Worm (Caenorhabditis elegans) whole organism, L1 larva: ENCODE measurements around the gene hsb-1.

Experiments
- C04F5.9 ChIP-seq: sonication (generic microtip); optimal IDR thresholded peaks from 2 replicates; lab custom pipeline; 2016; ENCODE audit warnings: missing genetic modification characterization, missing compliant biosample characterization
- C34B4.2 ChIP-seq: sonication (generic microtip); optimal IDR thresholded peaks from 2 replicates; lab custom pipeline; 2017; ENCODE audit warnings: mild to moderate bottlenecking, missing genetic modification characterization, missing compliant biosample characterization
- aha-1 ChIP-seq: fragments of 150-350 bp; optimal IDR thresholded peaks from 2 replicates; lab custom pipeline; 2014; ENCODE audit warnings: missing biosample characterization, missing genetic modification characterization
- ama-1 ChIP-seq: fragments of 150-350 bp; optimal IDR thresholded peaks from 2 replicates; lab custom pipeline; 2014
- blmp-1 ChIP-seq: fragments of 150-350 bp; optimal IDR thresholded peaks from 2 replicates; lab custom pipeline; 2014; ENCODE audit warnings: missing biosample characterization, missing genetic modification characterization
- ceh-63 ChIP-seq: fragments of 200-800 bp; sonication (Bioruptor generic); optimal IDR thresholded peaks from 2 replicates; lab custom pipeline; 2018; ENCODE audit warnings: mild to moderate bottlenecking, missing genetic modification characterization, missing compliant biosample characterization
- ceh-8 ChIP-seq: fragments of 200-800 bp; sonication (Bioruptor generic); optimal IDR thresholded peaks from 2 replicates; lab custom pipeline; 2018; ENCODE audit warnings: mild to moderate bottlenecking, missing genetic modification characterization, moderate library complexity, missing compliant biosample characterization
- dpl-1 ChIP-seq, 3 experiments: fragments of 150-350 bp in 2 of 3; sonication (generic microtip) in 1 of 3; optimal IDR thresholded peaks; 2 replicates each; lab custom pipeline; 2014 to 2017; ENCODE audit warnings: missing biosample characterization in 3 of 3, missing genetic modification characterization in 3 of 3, missing genetic modification reagents in 3 of 3
- dsc-1 ChIP-seq: sonication (generic microtip); optimal IDR thresholded peaks from 2 replicates; lab custom pipeline; 2016; ENCODE audit warnings: mild to moderate bottlenecking, missing genetic modification characterization, missing compliant biosample characterization
- elt-2 ChIP-seq: sonication (generic microtip); optimal IDR thresholded peaks from 2 replicates; lab custom pipeline; 2016; ENCODE audit warnings: missing genetic modification characterization, mild to moderate bottlenecking, inconsistent platforms, missing compliant biosample characterization, missing genetic modification reagents
- elt-3 ChIP-seq, 6 experiments: fragments of 150-350 bp in 1 of 6; sonication (generic microtip); optimal IDR thresholded peaks; 2 replicates each; lab custom pipeline; 2017 to 2018; ENCODE audit warnings: missing biosample characterization in 6 of 6, missing genetic modification characterization in 6 of 6, inconsistent platforms in 1 of 6
- fkh-10 ChIP-seq: sonication (generic microtip); optimal IDR thresholded peaks from 2 replicates; lab custom pipeline; 2017; ENCODE audit warnings: missing biosample characterization, missing genetic modification reagents, missing genetic modification characterization
- fkh-4 ChIP-seq: sonication (generic microtip); optimal IDR thresholded peaks from 2 replicates; lab custom pipeline; 2016; ENCODE audit warnings: missing compliant biosample characterization, missing genetic modification characterization, borderline replicate concordance
- fkh-8 ChIP-seq: sonication (generic microtip); optimal IDR thresholded peaks from 2 replicates; lab custom pipeline; 2016; ENCODE audit warnings: mild to moderate bottlenecking, missing genetic modification characterization, missing compliant biosample characterization
- grh-1 ChIP-seq: fragments of 200-800 bp; sonication (Bioruptor generic); IDR thresholded peaks from 2 replicates; pipeline ENCODE4 v1.3.6; 2022; ENCODE audit warnings: missing genetic modification reagents, missing genetic modification characterization, missing compliant biosample characterization
- hlh-4 ChIP-seq: sonication (generic microtip); optimal IDR thresholded peaks from 2 replicates; lab custom pipeline; 2016; ENCODE audit warnings: mild to moderate bottlenecking, missing genetic modification characterization, missing compliant biosample characterization
- isw-1 ChIP-seq: fragments of 200-800 bp; sonication (Bioruptor generic); IDR thresholded peaks from 2 replicates; pipeline ENCODE4 v1.3.6; 2022; ENCODE audit warnings: missing genetic modification characterization, missing compliant biosample characterization
- jun-1 ChIP-seq: fragments of 150-350 bp; optimal IDR thresholded peaks from 2 replicates; lab custom pipeline; 2014; ENCODE audit warnings: missing biosample characterization, missing genetic modification reagents, missing genetic modification characterization
- lin-35 ChIP-seq, 2 experiments: fragments of 150-350 bp; optimal IDR thresholded peaks; 2 replicates each; lab custom pipeline; 2014; ENCODE audit warnings: missing biosample characterization in 2 of 2, missing genetic modification characterization in 2 of 2, missing genetic modification reagents in 2 of 2
- lin-39 ChIP-seq: fragments of 150-350 bp; optimal IDR thresholded peaks from 2 replicates; lab custom pipeline; 2014; ENCODE audit warnings: missing biosample characterization, missing genetic modification reagents, missing genetic modification characterization
- mab-9 ChIP-seq: fragments of 200-800 bp; sonication (Bioruptor generic); IDR thresholded peaks from 2 replicates; pipeline ENCODE4 v1.3.6; 2022; ENCODE audit warnings: missing genetic modification reagents, missing genetic modification characterization, missing compliant biosample characterization
- mdl-1 ChIP-seq, 2 experiments: fragments of 150-350 bp; optimal IDR thresholded peaks; 2 replicates each; lab custom pipeline; 2014 to 2017; ENCODE audit warnings: missing biosample characterization in 2 of 2, missing genetic modification characterization in 2 of 2, inconsistent platforms in 1 of 2
- mef-2 ChIP-seq: fragments of 150-350 bp; optimal IDR thresholded peaks from 2 replicates; lab custom pipeline; 2014; ENCODE audit warnings: missing biosample characterization, missing genetic modification characterization
- nhr-11 ChIP-seq: fragments of 150-350 bp; optimal IDR thresholded peaks from 2 replicates; lab custom pipeline; 2014; ENCODE audit warnings: missing biosample characterization, missing genetic modification characterization
- nhr-12 ChIP-seq: sonication (generic microtip); optimal IDR thresholded peaks from 2 replicates; lab custom pipeline; 2017; ENCODE audit warnings: missing biosample characterization, missing genetic modification characterization
- nhr-19 ChIP-seq: fragments of 200-800 bp; sonication (Bioruptor generic); conservative IDR thresholded peaks from 2 replicates; pipeline ENCODE4 v1.3.6; 2022; ENCODE audit warnings: missing genetic modification characterization, missing compliant biosample characterization
- nhr-20 ChIP-seq: sonication (generic microtip); optimal IDR thresholded peaks from 2 replicates; lab custom pipeline; 2016; ENCODE audit warnings: mild to moderate bottlenecking, missing genetic modification characterization, missing compliant biosample characterization
- nhr-237 ChIP-seq: fragments of 150-350 bp; optimal IDR thresholded peaks from 2 replicates; lab custom pipeline; 2014; ENCODE audit warnings: missing biosample characterization, missing genetic modification characterization
- nhr-28 ChIP-seq: fragments of 150-350 bp; optimal IDR thresholded peaks from 2 replicates; lab custom pipeline; 2014; ENCODE audit warnings: missing biosample characterization, missing genetic modification characterization
- nhr-71 ChIP-seq: sonication (generic microtip); optimal IDR thresholded peaks from 2 replicates; lab custom pipeline; 2016; ENCODE audit warnings: mild to moderate bottlenecking, missing genetic modification characterization, moderate library complexity, missing compliant biosample characterization
- nhr-76 ChIP-seq: sonication (generic microtip); optimal IDR thresholded peaks from 2 replicates; lab custom pipeline; 2017; ENCODE audit warnings: missing biosample characterization, missing genetic modification characterization
- nhr-77 ChIP-seq: fragments of 150-350 bp; optimal IDR thresholded peaks from 2 replicates; lab custom pipeline; 2014; ENCODE audit warnings: missing biosample characterization, missing genetic modification characterization
- nhr-84 ChIP-seq: sonication (generic microtip); optimal IDR thresholded peaks from 2 replicates; lab custom pipeline; 2017; ENCODE audit warnings: missing biosample characterization, missing genetic modification characterization
- pag-3 ChIP-seq: sonication (generic microtip); optimal IDR thresholded peaks from 2 replicates; lab custom pipeline; 2017; ENCODE audit warnings: missing genetic modification characterization, mild to moderate bottlenecking, missing compliant biosample characterization, antibody characterized with exemption, borderline replicate concordance; ENCODE audit not compliant: insufficient read depth
- pax-3 ChIP-seq: fragments of 200-800 bp; sonication (Bioruptor generic); optimal IDR thresholded peaks from 2 replicates; lab custom pipeline; 2018; ENCODE audit warnings: mild to moderate bottlenecking, missing genetic modification characterization, moderate library complexity, missing compliant biosample characterization
- rnt-1 ChIP-seq: sonication (generic microtip); optimal IDR thresholded peaks from 2 replicates; lab custom pipeline; 2016; ENCODE audit warnings: mild to moderate bottlenecking, missing genetic modification characterization, moderate library complexity, missing compliant biosample characterization
- skn-1 ChIP-seq: fragments of 150-350 bp; optimal IDR thresholded peaks from 2 replicates; lab custom pipeline; 2014; ENCODE audit warnings: missing biosample characterization, missing genetic modification characterization
- snu-23 ChIP-seq: sonication (generic microtip); optimal IDR thresholded peaks from 2 replicates; lab custom pipeline; 2016; ENCODE audit warnings: missing genetic modification characterization, missing compliant biosample characterization
- sox-4 ChIP-seq: sonication (generic microtip); optimal IDR thresholded peaks from 2 replicates; lab custom pipeline; 2016; ENCODE audit warnings: missing genetic modification characterization, missing compliant biosample characterization
- sptf-1 ChIP-seq: fragments of 150-350 bp; optimal IDR thresholded peaks from 2 replicates; lab custom pipeline; 2014; ENCODE audit warnings: missing biosample characterization, missing genetic modification characterization
- tlp-1 ChIP-seq: fragments of 150-350 bp; optimal IDR thresholded peaks from 2 replicates; lab custom pipeline; 2014; ENCODE audit warnings: missing biosample characterization, missing genetic modification characterization
- unc-62 ChIP-seq: fragments of 150-350 bp; optimal IDR thresholded peaks from 2 replicates; lab custom pipeline; 2014; ENCODE audit warnings: missing biosample characterization, missing genetic modification reagents, missing genetic modification characterization
- vab-15 ChIP-seq: sonication (generic microtip); optimal IDR thresholded peaks from 2 replicates; lab custom pipeline; 2017; ENCODE audit warnings: missing genotype, mild to moderate bottlenecking, missing genetic modification characterization, missing compliant biosample characterization
- zag-1 ChIP-seq: fragments of 150-350 bp; optimal IDR thresholded peaks from 2 replicates; lab custom pipeline; 2014; ENCODE audit warnings: missing biosample characterization, missing genetic modification characterization
- ztf-11 ChIP-seq, 2 experiments: sonication (generic microtip); optimal IDR thresholded peaks; 2 replicates each; lab custom pipeline; 2016 to 2017; ENCODE audit warnings: missing genetic modification characterization in 2 of 2, missing biosample characterization in 1 of 2, missing compliant biosample characterization in 1 of 2
- ztf-4 ChIP-seq: fragments of 150-350 bp; optimal IDR thresholded peaks from 2 replicates; lab custom pipeline; 2014; ENCODE audit warnings: missing biosample characterization, missing genetic modification characterization

Gene hsb-1

ce11 chrIV:12527217-12527616, 39.8 kb downstream of the hsb-1 start, which contains the start of gene F53B2.8 (continued):
- TF ChIP-seq fkh-8 (tag; lab: Kevin White, UChicago) (no peak), nhr-76 (no peak), nhr-11 (tag; lab: Kevin White, UChicago) (no peak), aha-1 (tag; lab: Kevin White, UChicago) (no peak), nhr-19 (GFP tag; lab: Robert Waterston, UW) (no peak), C34B4.2 (tag; lab: Kevin White, UChicago) (no peak), zag-1 (tag; lab: Kevin White, UChicago) (no peak), rnt-1 (tag; lab: Kevin White, UChicago) (no peak), dsc-1 (tag; lab: Kevin White, UChicago) (no peak), lin-35 (GFP tag; optimal IDR thresholded peaks at IDR 0.05; lab: Kevin White, UChicago) (peak in 1 of 2 experiments; percentile 59), vab-15 (tag; lab: Kevin White, UChicago) (no peak), blmp-1 (tag; lab: Kevin White, UChicago) (no peak), nhr-12 (no peak), ama-1 (no peak), isw-1 (0 out of 2 replicates have a peak, but pooled peaks have one; percentile 3), mab-9 (no peak), C04F5.9 (tag; lab: Kevin White, UChicago) (no peak), nhr-71 (peak; percentile 50), fkh-10 (GFP tag; lab: Kevin White, UChicago) (no peak), ztf-11 (tag; optimal IDR thresholded peaks at IDR 0.05; lab: Kevin White, UChicago) (no peak), sox-4 (no peak), unc-62 (no peak), ztf-4 (tag; lab: Kevin White, UChicago) (no peak), lin-39 (tag; lab: Kevin White, UChicago) (no peak), nhr-237 (tag; lab: Kevin White, UChicago) (no peak), nhr-77 (tag; lab: Kevin White, UChicago) (no peak), skn-1 (tag; lab: Kevin White, UChicago) (peak; percentile 63), mdl-1 (tag; optimal IDR thresholded peaks at IDR 0.05; lab: Kevin White, UChicago) (no peak), nhr-84 (tag; lab: Kevin White, UChicago) (no peak), nhr-20 (tag; lab: Kevin White, UChicago) (peak; percentile 59), hlh-4 (tag; lab: Kevin White, UChicago) (no peak), dpl-1 (GFP tag; optimal IDR thresholded peaks at IDR 0.05; lab: Kevin White, UChicago) (peak in 2 of 3 experiments; percentile 13 to 21), elt-2 (tag; lab: Kevin White, UChicago) (peak; percentile 84), tlp-1 (no peak), pag-3 (no peak), sptf-1 (tag; lab: Kevin White, UChicago) (no peak)
- TF ChIP-seq, all 84 proteins: peak for 17

- no peak for TF ChIP-seq fkh-4 (tag; lab: Kevin White, UChicago)
- TF ChIP-seq ceh-8 (GFP tag; lab: Kevin White, UChicago) = peak; percentile 49
Measured at ce11 chrIV:12525409-12525808, 41.6 kb downstream of the hsb-1 start, which contains the start of gene eak-4. Gene eak-4 (minus strand): TSS chrIV:12525509.

- no peak for TF ChIP-seq tlp-1
- TF ChIP-seq zag-1 (tag; lab: Kevin White, UChicago) = no peak
- TF ChIP-seq mef-2 = no peak
- TF ChIP-seq dpl-1 (GFP tag; optimal IDR thresholded peaks at IDR 0.05; lab: Kevin White, UChicago) = no peak
Measured at ce11 chrIV:12522521-12522920, 44.5 kb downstream of the hsb-1 start, which contains the start of gene sru-13. Gene sru-13 (minus strand): TSS chrIV:12522621.

- TF ChIP-seq unc-62 = no peak
- TF ChIP-seq elt-3 (tag; optimal IDR thresholded peaks at IDR 0.05; lab: Kevin White, UChicago) = no peak
- no peak for TF ChIP-seq mef-2
- no peak for TF ChIP-seq ceh-63 (GFP tag; lab: Kevin White, UChicago)
- no peak for TF ChIP-seq nhr-28 (tag; lab: Kevin White, UChicago)
- no peak for TF ChIP-seq snu-23
- TF ChIP-seq pax-3 (tag; lab: Kevin White, UChicago) = no peak
- no peak for TF ChIP-seq lin-35 (GFP tag; optimal IDR thresholded peaks at IDR 0.05; lab: Kevin White, UChicago)
- TF ChIP-seq grh-1 (GFP tag; lab: Robert Waterston, UW) = no peak
- no peak for TF ChIP-seq tlp-1
- TF ChIP-seq zag-1 (tag; lab: Kevin White, UChicago) = no peak
- TF ChIP-seq hlh-4 (tag; lab: Kevin White, UChicago) = no peak
- TF ChIP-seq jun-1 (tag; lab: Kevin White, UChicago) = no peak
- TF ChIP-seq fkh-4 (tag; lab: Kevin White, UChicago) = no peak
- TF ChIP-seq, all 84 proteins: peak for 0
Measured at ce11 chrIV:12520150-12520549, 46.9 kb downstream of the hsb-1 start, which contains the start of gene tsp-4. Gene tsp-4 (minus strand): TSS chrIV:12520250.
